Worm (Caenorhabditis elegans): Measurements from ENCODE around the gene tag-267.

tag-267 gene

DNA sequence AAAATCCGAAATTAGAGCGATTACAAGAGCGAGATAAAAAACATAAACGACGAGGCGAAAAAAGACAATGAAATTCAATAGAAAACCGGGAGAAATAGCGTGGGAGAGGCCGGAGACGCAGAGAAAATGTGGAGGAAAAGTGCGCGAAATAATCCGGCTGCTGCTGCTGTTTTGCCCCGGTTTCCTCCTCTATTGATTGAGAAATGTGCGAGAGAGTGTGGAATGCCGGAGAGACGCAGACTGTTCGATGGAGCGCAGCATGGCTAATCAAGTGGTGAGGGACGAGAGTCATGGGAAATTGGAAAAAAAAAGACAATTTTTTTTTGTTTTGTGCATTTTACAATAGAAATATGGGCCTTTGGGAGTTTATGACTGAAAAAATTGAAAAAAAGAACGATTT lies 42.4 kb upstream of the tag-267 start (continued):
- TF ChIP-seq ceh-62 (tag; optimal IDR thresholded peaks at IDR 0.05) (no peak), nhr-10 (tag; optimal IDR thresholded peaks at IDR 0.05) (no peak), mxl-3 (GFP tag; optimal IDR thresholded peaks at IDR 0.05) (peak; percentile 59), dve-1 (tag; optimal IDR thresholded peaks at IDR 0.05; ENCODE audit: insufficient read depth) (peak; percentile 31), ama-1 (optimal IDR thresholded peaks at IDR 0.05) (no peak), gei-8 (GFP tag; optimal IDR thresholded peaks at IDR 0.05) (no peak), skn-1 (tag; optimal IDR thresholded peaks at IDR 0.05) (no peak), ceh-32 (tag; optimal IDR thresholded peaks at IDR 0.05; ENCODE audit: poor library complexity) (no peak), hmg-1.1 (GFP tag; IDR thresholded peaks at IDR 0.05) (peak; percentile 80), daf-16 (GFP tag; optimal IDR thresholded peaks at IDR 0.05) (no peak), daf-16 (tag; optimal IDR thresholded peaks at IDR 0.05) (no peak), pqm-1 (tag; optimal IDR thresholded peaks at IDR 0.05) (no peak), attf-4 (tag; optimal IDR thresholded peaks at IDR 0.05) (no peak), unc-39 (tag; optimal IDR thresholded peaks at IDR 0.05) (no peak), mdl-1 (tag; optimal IDR thresholded peaks at IDR 0.05) (peak; percentile 64 to 83), spr-1 (tag; optimal IDR thresholded peaks at IDR 0.05) (no peak), arid-1 (GFP tag; conservative IDR thresholded peaks at IDR 0.05) (0 out of 2 replicates have a peak, but pooled peaks have one; percentile 15), zip-11 (GFP tag; IDR thresholded peaks at IDR 0.05) (no peak), ctbp-1 (GFP tag; IDR thresholded peaks at IDR 0.05) (0 out of 2 replicates have a peak, but pooled peaks have one; percentile 8), dmd-9 (GFP tag; IDR thresholded peaks at IDR 0.05) (no peak), cey-2 (tag; optimal IDR thresholded peaks at IDR 0.05; ENCODE audit: borderline replicate concordance, insufficient read depth) (no peak), ztf-11 (tag; optimal IDR thresholded peaks at IDR 0.05) (no peak), lin-38 (GFP tag; IDR thresholded peaks at IDR 0.05) (peak; percentile 27; the same call in 1 of the 2 replicates), daf-12 (tag; optimal IDR thresholded peaks at IDR 0.05) (no peak), nhr-77 (tag; optimal IDR thresholded peaks at IDR 0.05) (no peak), nhr-28 (tag; optimal IDR thresholded peaks at IDR 0.05) (peak; percentile 42), nhr-25 (tag; optimal IDR thresholded peaks at IDR 0.05; ENCODE audit: borderline replicate concordance, insufficient read depth) (no peak), mxl-2 (GFP tag; conservative IDR thresholded peaks at IDR 0.05) (no peak), saeg-2 (GFP tag; IDR thresholded peaks at IDR 0.05) (no peak), nhr-48 (tag; optimal IDR thresholded peaks at IDR 0.05) (no peak), hif-1 (tag; optimal IDR thresholded peaks at IDR 0.05) (peak in 1 of 2 experiments; percentile 13), unc-62 (GFP tag; optimal IDR thresholded peaks at IDR 0.05 in 1 of 2) (no peak), unc-62 (tag; optimal IDR thresholded peaks at IDR 0.05) (no peak), F44E2.7 (GFP tag; IDR thresholded peaks at IDR 0.05) (no peak)

DNA sequence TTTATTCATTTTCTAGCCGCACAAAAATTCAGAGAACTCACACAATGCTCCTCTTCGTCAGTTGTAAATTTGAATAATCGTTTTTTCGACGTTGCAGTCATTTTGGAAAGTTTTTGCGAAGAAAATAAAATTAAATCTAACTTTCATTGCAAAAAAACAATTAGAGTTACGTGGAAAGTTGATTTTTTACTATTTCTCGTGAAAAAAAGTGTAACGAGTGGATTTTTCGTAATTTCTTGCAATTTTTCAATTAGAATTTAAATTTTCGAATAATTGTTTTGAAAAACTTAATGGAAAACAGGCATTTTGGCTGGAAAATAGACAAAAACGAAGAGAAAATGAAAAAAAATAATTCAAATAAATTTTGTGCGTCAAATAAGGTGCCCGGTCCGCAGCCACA lies 41.9 kb upstream of the tag-267 start, which contains the start of gene Y55B1AR.2:
Gene Y55B1AR.2, minus strand, starts transcription at position 101 of the 400 bp plus-strand sequence.
- no peak for TF ChIP-seq lin-13 (GFP tag; optimal IDR thresholded peaks at IDR 0.05)
- TF ChIP-seq madf-5 (GFP tag; IDR thresholded peaks at IDR 0.05), result no peak
- TF ChIP-seq nhr-48 (tag; optimal IDR thresholded peaks at IDR 0.05), result no peak
- no peak for TF ChIP-seq mxl-3 (GFP tag; optimal IDR thresholded peaks at IDR 0.05)
- TF ChIP-seq hlh-11 (tag; optimal IDR thresholded peaks at IDR 0.05), result no peak
- no peak for TF ChIP-seq dpl-1 (GFP tag; optimal IDR thresholded peaks at IDR 0.05)
- TF ChIP-seq skn-1 (tag; optimal IDR thresholded peaks at IDR 0.05), result no peak
- no peak for TF ChIP-seq mdt-29 (GFP tag; IDR thresholded peaks at IDR 0.05)

DNA sequence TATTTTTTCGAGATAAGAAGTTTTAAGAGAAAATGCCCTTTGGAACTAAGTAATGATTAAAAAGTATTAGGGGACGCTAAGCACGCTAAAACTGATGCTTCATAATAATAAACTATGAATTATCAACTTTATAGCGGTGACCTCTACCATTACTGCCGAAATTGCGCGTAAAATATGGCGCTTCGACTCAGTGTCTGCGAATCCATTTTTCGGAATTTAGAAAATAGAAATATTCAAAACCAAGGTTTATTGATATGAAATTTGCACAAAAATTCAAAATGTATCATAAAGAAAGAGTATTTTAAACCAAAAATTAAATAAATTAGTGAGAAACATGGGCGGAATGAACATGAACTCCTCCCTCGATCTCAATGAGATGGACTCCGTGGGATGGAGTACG lies 41.3 kb upstream of the tag-267 start:
- TF ChIP-seq spr-1 (tag; optimal IDR thresholded peaks at IDR 0.05) (no peak), arid-1 (GFP tag; conservative IDR thresholded peaks at IDR 0.05) (no peak), lin-39 (tag; optimal IDR thresholded peaks at IDR 0.05) (no peak), pha-4 (GFP tag; IDR thresholded peaks at IDR 0.05) (0 out of 2 replicates have a peak, but pooled peaks have one; percentile 35), pha-4 (tag; optimal IDR thresholded peaks at IDR 0.05) (no peak), unc-62 (GFP tag; optimal IDR thresholded peaks at IDR 0.05 in 1 of 2) (no peak), unc-62 (tag; optimal IDR thresholded peaks at IDR 0.05) (no peak), set-16 (GFP tag; IDR thresholded peaks at IDR 0.05) (no peak), zfp-3 (GFP tag; conservative IDR thresholded peaks at IDR 0.05) (0 out of 2 replicates have a peak, but pooled peaks have one; percentile 52), ceh-62 (tag; optimal IDR thresholded peaks at IDR 0.05) (no peak), nhr-77 (tag; optimal IDR thresholded peaks at IDR 0.05) (peak; percentile 27), duxl-1 (tag; optimal IDR thresholded peaks at IDR 0.05; ENCODE audit: poor library complexity) (no peak), madf-5 (GFP tag; IDR thresholded peaks at IDR 0.05) (no peak), Y48G9A.11 (GFP tag; IDR thresholded peaks at IDR 0.05) (no peak), nhr-10 (tag; optimal IDR thresholded peaks at IDR 0.05) (peak; percentile 1), daf-16 (GFP tag; optimal IDR thresholded peaks at IDR 0.05) (no peak), daf-16 (tag; optimal IDR thresholded peaks at IDR 0.05) (peak; percentile 72), nhr-102 (tag; optimal IDR thresholded peaks at IDR 0.05) (peak; percentile 23), mes-2 (tag; optimal IDR thresholded peaks at IDR 0.05; ENCODE audit: poor library complexity, severe bottlenecking) (peak; percentile 31)
